Worm (Caenorhabditis elegans): ENCODE data around the gene nlp-30.

The nlp-30 gene

ce11 chrV:3970410-3970809, 11.4 kb upstream of the nlp-30 start, which contains the start of gene cyp-34A9 (continued):
- TF ChIP-seq nhr-85 (tag) = peak; percentile 4
- TF ChIP-seq hlh-4 (tag; optimal IDR thresholded peaks at IDR 0.05) = no peak
- TF ChIP-seq ztf-4 (tag; optimal IDR thresholded peaks at IDR 0.05) = no peak
- TF ChIP-seq mef-2 (tag; optimal IDR thresholded peaks at IDR 0.05) = no peak
- peak; percentile 13 for TF ChIP-seq nhr-71 (tag; optimal IDR thresholded peaks at IDR 0.05)
- peak in 4 of 6 experiments; percentile 3 to 65 (median 30) for TF ChIP-seq elt-3 (tag; optimal IDR thresholded peaks at IDR 0.05)
- peak; percentile 66 for TF ChIP-seq elt-2 (tag; optimal IDR thresholded peaks at IDR 0.05)
- no peak for TF ChIP-seq unc-30 (tag; optimal IDR thresholded peaks at IDR 0.05)
- TF ChIP-seq C04F5.9 (tag; optimal IDR thresholded peaks at IDR 0.05) = no peak
- no peak for TF ChIP-seq fos-1 (tag; optimal IDR thresholded peaks at IDR 0.05)
- TF ChIP-seq isw-1 (GFP tag; IDR thresholded peaks at IDR 0.05) = no peak
- TF ChIP-seq nhr-76 (tag; optimal IDR thresholded peaks at IDR 0.05) = no peak
- no peak for TF ChIP-seq ceh-88 (GFP tag; IDR thresholded peaks at IDR 0.05)
- no peak for TF ChIP-seq rnt-1 (tag; optimal IDR thresholded peaks at IDR 0.05)
- TF ChIP-seq lin-13 (GFP tag; optimal IDR thresholded peaks at IDR 0.05) = no peak
- no peak for TF ChIP-seq efl-3 (GFP tag; optimal IDR thresholded peaks at IDR 0.05)

- TF ChIP-seq tbx-2 (tag; optimal IDR thresholded peaks at IDR 0.05) = no peak
- no peak for TF ChIP-seq fos-1 (tag; optimal IDR thresholded peaks at IDR 0.05)
- no peak for TF ChIP-seq lin-14 (GFP tag; optimal IDR thresholded peaks at IDR 0.05)
- TF ChIP-seq C16A3.4 (tag; optimal IDR thresholded peaks at IDR 0.05) = no peak
- TF ChIP-seq blmp-1 (tag; optimal IDR thresholded peaks at IDR 0.05) = no peak
- no peak for TF ChIP-seq unc-98 (GFP tag; IDR thresholded peaks at IDR 0.05)
- TF ChIP-seq C34B4.2 (tag; optimal IDR thresholded peaks at IDR 0.05) = no peak
- TF ChIP-seq sptf-1 (tag; optimal IDR thresholded peaks at IDR 0.05) = no peak
- TF ChIP-seq zag-1 (tag; optimal IDR thresholded peaks at IDR 0.05) = no peak
- TF ChIP-seq lin-35 (GFP tag; optimal IDR thresholded peaks at IDR 0.05) = no peak
- TF ChIP-seq nhr-90 (tag; optimal IDR thresholded peaks at IDR 0.05; ENCODE audit: poor library complexity) = no peak
Observed at ce11 chrV:3972846-3973245, 8.9 kb upstream of the nlp-30 start, which contains the start of gene cyp-34A10. cyp-34A10 (minus strand) TSS chrV:3972991.

DNA sequence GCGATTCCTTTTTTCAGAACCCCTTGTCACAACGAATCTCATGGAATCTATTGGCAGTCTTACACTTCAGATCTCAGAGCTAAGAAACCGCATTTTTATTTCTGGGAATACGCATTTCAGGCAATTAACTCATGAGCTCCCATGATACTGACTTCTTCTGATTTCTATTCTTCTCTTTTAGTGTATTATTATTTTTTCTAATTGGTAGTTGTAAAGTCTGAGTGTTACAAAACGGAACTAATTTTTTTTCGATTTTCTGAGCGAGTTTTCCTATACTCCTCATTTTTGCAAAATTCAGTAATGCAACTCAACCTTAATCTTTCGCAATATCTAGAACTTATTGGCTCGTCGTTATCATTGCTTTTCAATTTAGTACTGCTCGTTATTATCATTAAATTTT, 7.4 kb upstream of the nlp-30 start, which contains the start of gene str-82:
TSS of gene str-82 (plus strand) at position 301 of the 400 bp plus-strand sequence.
- no peak for TF ChIP-seq rnt-1 (tag; optimal IDR thresholded peaks at IDR 0.05)
- TF ChIP-seq dpl-1 (GFP tag; optimal IDR thresholded peaks at IDR 0.05) = no peak
- no peak for TF ChIP-seq xbp-1 (tag; optimal IDR thresholded peaks at IDR 0.05)
- TF ChIP-seq mab-9 (GFP tag; IDR thresholded peaks at IDR 0.05) = no peak

ce11 chrV:3976964-3977363, 4.8 kb upstream of the nlp-30 start, which contains the start of gene str-83:
str-83 (plus strand) TSS chrV:3977264.
- TF ChIP-seq nhr-84 (tag; optimal IDR thresholded peaks at IDR 0.05) (no peak), lin-15B (tag; optimal IDR thresholded peaks at IDR 0.05) (no peak), C34B4.2 (tag; optimal IDR thresholded peaks at IDR 0.05) (no peak), ztf-11 (tag; optimal IDR thresholded peaks at IDR 0.05) (no peak), pqm-1 (tag; optimal IDR thresholded peaks at IDR 0.05) (no peak), ama-1 (optimal IDR thresholded peaks at IDR 0.05) (no peak), sup-37 (GFP tag; optimal IDR thresholded peaks at IDR 0.05) (no peak), lin-14 (GFP tag; optimal IDR thresholded peaks at IDR 0.05) (no peak), lin-39 (tag; optimal IDR thresholded peaks at IDR 0.05) (no peak), lin-13 (GFP tag; optimal IDR thresholded peaks at IDR 0.05) (no peak)

- TF ChIP-seq snu-23 (GFP tag; optimal IDR thresholded peaks at IDR 0.05) = no peak
- TF ChIP-seq nhr-85 (tag) = peak; percentile 73
- TF ChIP-seq vab-15 (tag; optimal IDR thresholded peaks at IDR 0.05) = no peak
- TF ChIP-seq egl-13 (tag; optimal IDR thresholded peaks at IDR 0.05) = no peak
- no peak for TF ChIP-seq aly-2 (tag; optimal IDR thresholded peaks at IDR 0.05)
Observed at ce11 chrV:3979053-3979452, 2.7 kb upstream of the nlp-30 start, which contains the start of gene nlp-34. nlp-34 (minus strand) TSS chrV:3979134.
